Worm (Caenorhabditis elegans) whole organism, late embryonic: ENCODE results near the gene F58D2.3.

Source experiments
- K09A11.1 ChIP-seq: sonication (generic microtip); optimal IDR thresholded peaks from 2 replicates; lab custom pipeline; 2017; ENCODE audit warnings: antibody characterized with exemption, mild to moderate bottlenecking, missing genetic modification characterization, missing compliant biosample characterization; ENCODE audit not compliant: insufficient read depth
- Y22D7AL.16 ChIP-seq: sonication (generic microtip); optimal IDR thresholded peaks from 2 replicates; lab custom pipeline; 2016; ENCODE audit warnings: missing genetic modification characterization, missing compliant biosample characterization
- ama-1 ChIP-seq: fragments of 150-350 bp; optimal IDR thresholded peaks from 2 replicates; lab custom pipeline; 2014
- dve-1 ChIP-seq: sonication (generic microtip); optimal IDR thresholded peaks from 2 replicates; lab custom pipeline; 2017; ENCODE audit warnings: antibody characterized with exemption, mild to moderate bottlenecking, missing genetic modification characterization, missing compliant biosample characterization
- elt-2 ChIP-seq: sonication (generic microtip); optimal IDR thresholded peaks from 2 replicates; lab custom pipeline; 2016; ENCODE audit warnings: missing genetic modification reagents, missing genetic modification characterization, missing compliant biosample characterization
- fkh-10 ChIP-seq: fragments of 150-350 bp; optimal IDR thresholded peaks from 2 replicates; lab custom pipeline; 2014; ENCODE audit warnings: missing biosample characterization, missing genetic modification reagents, missing genetic modification characterization
- hlh-30 ChIP-seq: sonication (generic microtip); optimal IDR thresholded peaks from 2 replicates; lab custom pipeline; 2017; ENCODE audit warnings: antibody characterized with exemption, missing genetic modification characterization, missing compliant biosample characterization; ENCODE audit not compliant: insufficient read depth
- lin-11 ChIP-seq: fragments of 200-800 bp; sonication (Bioruptor generic); optimal IDR thresholded peaks from 2 replicates; lab custom pipeline; 2018; ENCODE audit warnings: mild to moderate bottlenecking, missing genetic modification characterization, missing compliant biosample characterization
- odd-2 ChIP-seq: sonication (generic microtip); optimal IDR thresholded peaks from 2 replicates; lab custom pipeline; 2017; ENCODE audit warnings: antibody characterized with exemption, mild to moderate bottlenecking, missing genetic modification characterization, missing compliant biosample characterization
- pag-3 ChIP-seq: sonication (generic microtip); optimal IDR thresholded peaks from 2 replicates; lab custom pipeline; 2016; ENCODE audit warnings: missing compliant biosample characterization, missing genetic modification characterization, borderline replicate concordance
- pha-2 ChIP-seq: sonication (generic microtip); optimal IDR thresholded peaks from 2 replicates; lab custom pipeline; 2017; ENCODE audit warnings: mild to moderate bottlenecking, missing genetic modification characterization, missing compliant biosample characterization
- pqm-1 ChIP-seq: sonication (generic microtip); optimal IDR thresholded peaks from 2 replicates; lab custom pipeline; 2016; ENCODE audit warnings: missing genetic modification characterization, missing compliant biosample characterization
- tbx-2 ChIP-seq: sonication (generic microtip); optimal IDR thresholded peaks from 2 replicates; lab custom pipeline; 2016; ENCODE audit warnings: missing genetic modification characterization, missing compliant biosample characterization
- zip-5 ChIP-seq: sonication (generic microtip); optimal IDR thresholded peaks from 2 replicates; lab custom pipeline; 2016; ENCODE audit warnings: missing genetic modification characterization, missing compliant biosample characterization

DNA sequence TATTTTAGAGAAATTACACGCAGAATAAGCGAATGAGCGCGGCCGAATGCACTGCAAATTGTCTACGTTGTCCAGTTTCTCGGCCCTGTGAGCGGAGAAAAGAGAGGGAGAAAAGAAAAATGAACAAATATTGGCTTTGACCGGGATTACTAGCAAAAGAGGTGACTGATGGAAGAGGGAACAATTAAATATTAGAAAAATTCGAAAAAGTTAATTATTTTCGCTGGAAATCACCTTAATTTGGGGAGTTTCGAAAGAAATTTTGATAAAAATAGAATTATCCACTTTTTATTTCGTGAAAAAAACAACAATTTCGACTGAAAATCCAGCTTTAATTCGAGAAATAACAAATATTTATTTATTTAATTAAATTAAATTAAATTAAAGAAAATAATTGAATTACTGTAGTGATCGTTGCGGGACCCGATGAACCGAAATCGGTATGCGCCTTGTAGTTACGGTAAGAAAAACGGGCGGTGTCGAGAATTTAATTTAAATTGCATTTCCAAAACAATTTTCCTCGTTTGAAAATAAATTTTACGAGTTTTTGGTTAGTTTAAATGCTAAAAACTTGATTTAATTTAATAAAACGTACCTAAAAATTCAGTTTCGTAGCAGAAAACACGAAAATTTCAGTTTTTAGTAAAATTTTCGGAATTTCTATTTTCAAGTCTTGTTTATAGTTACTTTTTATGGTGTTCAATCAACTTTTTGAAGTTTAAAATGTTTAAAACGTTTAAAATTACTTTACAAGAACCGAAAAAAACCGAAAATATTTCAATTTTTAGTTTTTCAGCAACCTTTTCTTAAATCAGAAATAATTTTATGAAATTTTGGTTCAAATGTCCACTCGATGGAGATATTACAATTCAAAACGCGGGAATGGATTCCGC lies 26.0 kb downstream of the F58D2.3 start, which contains the start of the genes crld-1 and msh-5:
- TF ChIP-seq hlh-30 (tag; lab: Kevin White, UChicago), result no peak
- TF ChIP-seq tbx-2 (tag; lab: Kevin White, UChicago), result no peak
- TF ChIP-seq dve-1, result no peak
- TF ChIP-seq pqm-1 (tag; lab: Kevin White, UChicago), result no peak
- no peak for TF ChIP-seq fkh-10
- no peak for TF ChIP-seq elt-2 (tag; lab: Kevin White, UChicago)
- TF ChIP-seq K09A11.1, result no peak
- TF ChIP-seq ama-1, result no peak
- no peak for TF ChIP-seq pha-2 (tag; lab: Kevin White, UChicago)
- no peak for TF ChIP-seq Y22D7AL.16
- TF ChIP-seq zip-5 (tag; lab: Kevin White, UChicago), result no peak
- no peak for TF ChIP-seq odd-2 (tag; lab: Kevin White, UChicago)
- no peak for TF ChIP-seq pag-3
- TF ChIP-seq lin-11, result no peak
